Fruit fly (Drosophila melanogaster): ENCODE results near the gene Taf1.
A peak's percentile ranks its signal among the peaks of the same experiment; 100 is the strongest.

Taf1 gene

dm6 chr3R:6672303-6673007, 25.8 kb downstream of the Taf1 start (continued):
- TF ChIP-seq CG9437 (GFP tag; optimal IDR thresholded peaks at IDR 0.05): peak; percentile 5
- peak; percentile 80 for TF ChIP-seq bigmax (GFP tag; optimal IDR thresholded peaks at IDR 0.05)
- TF ChIP-seq gem (tag; optimal IDR thresholded peaks at IDR 0.05): peak; percentile 21
- no peak for TF ChIP-seq CG15073 (GFP tag; optimal IDR thresholded peaks at IDR 0.05)
- TF ChIP-seq CG18262 (tag; optimal IDR thresholded peaks at IDR 0.05): peak; percentile 63
- peak; percentile 25 for TF ChIP-seq Deaf1 (tag; optimal IDR thresholded peaks at IDR 0.05)
- peak; percentile 61; the same call in 2 of the 3 replicates for TF ChIP-seq HLH4C (GFP tag; IDR thresholded peaks at IDR 0.05; ENCODE audit: partially characterized antibody)
- peak; percentile 31; the same call in 1 of the 3 replicates for TF ChIP-seq Opbp (GFP tag; IDR thresholded peaks at IDR 0.05; ENCODE audit: partially characterized antibody)
- TF ChIP-seq vnd (GFP tag; IDR thresholded peaks at IDR 0.05; ENCODE audit: partially characterized antibody): 0 out of 3 replicates have a peak, but pooled peaks have one; percentile 51
- peak; percentile 75 for TF ChIP-seq kni (GFP tag; optimal IDR thresholded peaks at IDR 0.05)
- no peak for TF ChIP-seq Dbx (GFP tag; IDR thresholded peaks at IDR 0.05)
- peak; percentile 10 for TF ChIP-seq D19B (GFP tag; optimal IDR thresholded peaks at IDR 0.05)
- peak; percentile 31 for TF ChIP-seq CG10979 (tag; optimal IDR thresholded peaks at IDR 0.05)
- peak; percentile 51 for TF ChIP-seq dmrt11E (tag; optimal IDR thresholded peaks at IDR 0.05)
- TF ChIP-seq CG17361 (GFP tag; IDR thresholded peaks at IDR 0.05): peak; percentile 53; the same call in 2 of the 3 replicates
- TF ChIP-seq CG3995 (GFP tag; optimal IDR thresholded peaks at IDR 0.05): no peak
- TF ChIP-seq prd (optimal IDR thresholded peaks at IDR 0.05): no peak
- 0 out of 3 replicates have a peak, but pooled peaks have one; percentile 23 for TF ChIP-seq prd (GFP tag; IDR thresholded peaks at IDR 0.05)
- TF ChIP-seq chif (GFP tag; optimal IDR thresholded peaks at IDR 0.05): peak in 1 of 2 experiments; percentile 4
- peak; percentile 16 for TF ChIP-seq phol (tag; optimal IDR thresholded peaks at IDR 0.05)
- TF ChIP-seq CG9727 (GFP tag; optimal IDR thresholded peaks at IDR 0.05): peak; percentile 30
- no peak for TF ChIP-seq CG2202 (tag; optimal IDR thresholded peaks at IDR 0.05)
- peak; percentile 21; the same call in 1 of the 2 replicates for TF ChIP-seq ato (GFP tag; IDR thresholded peaks at IDR 0.05; ENCODE audit: partially characterized antibody)
- peak; percentile 74 for TF ChIP-seq grn (GFP tag; optimal IDR thresholded peaks at IDR 0.05)
- no peak for TF ChIP-seq E2f2 (GFP tag; IDR thresholded peaks at IDR 0.05)
- TF ChIP-seq BEAF-32 (GFP tag; optimal IDR thresholded peaks at IDR 0.05): peak; percentile 50
- TF ChIP-seq CG4424 (GFP tag; optimal IDR thresholded peaks at IDR 0.05): peak; percentile 30
- no peak for TF ChIP-seq CG30403 (GFP tag; optimal IDR thresholded peaks at IDR 0.05)
- no peak for TF ChIP-seq Asciz (GFP tag; optimal IDR thresholded peaks at IDR 0.05)
- TF ChIP-seq sd (tag; optimal IDR thresholded peaks at IDR 0.05): peak; percentile 89
- TF ChIP-seq Sox100B (GFP tag; optimal IDR thresholded peaks at IDR 0.05): peak; percentile 13
- TF ChIP-seq Dll (GFP tag; IDR thresholded peaks at IDR 0.05; ENCODE audit: partially characterized antibody): peak; percentile 64; the same call in 1 of the 4 replicates
- no peak for TF ChIP-seq CG11504 (tag; optimal IDR thresholded peaks at IDR 0.05)
- TF ChIP-seq lola (GFP tag; optimal IDR thresholded peaks at IDR 0.05): peak in 1 of 3 experiments; percentile 65
- TF ChIP-seq CoRest (tag; optimal IDR thresholded peaks at IDR 0.05): peak; percentile 15
- TF ChIP-seq CG3838 (GFP tag; optimal IDR thresholded peaks at IDR 0.05): no peak
- 0 out of 2 replicates have a peak, but pooled peaks have one; percentile 20 for TF ChIP-seq CG31441 (GFP tag; IDR thresholded peaks at IDR 0.05)
- peak; percentile 10 for TF ChIP-seq CG10267 (tag; optimal IDR thresholded peaks at IDR 0.05)
- TF ChIP-seq Scr (GFP tag; IDR thresholded peaks at IDR 0.05; ENCODE audit: partially characterized antibody): peak; percentile 58
- TF ChIP-seq CG12391 (tag; optimal IDR thresholded peaks at IDR 0.05): peak; percentile 30
- TF ChIP-seq Xbp1 (GFP tag; optimal IDR thresholded peaks at IDR 0.05): no peak
- peak; percentile 18 for TF ChIP-seq CG13775 (GFP tag; optimal IDR thresholded peaks at IDR 0.05)
- 0 out of 3 replicates have a peak, but pooled peaks have one; percentile 68 for TF ChIP-seq CG2199 (GFP tag; IDR thresholded peaks at IDR 0.05)
- TF ChIP-seq nmo (GFP tag; optimal IDR thresholded peaks at IDR 0.05): peak; percentile 29
- TF ChIP-seq knrl (GFP tag; IDR thresholded peaks at IDR 0.05; ENCODE audit: partially characterized antibody): peak; percentile 34; the same call in 2 of the 3 replicates
- peak; percentile 78 for TF ChIP-seq CG5180 (GFP tag; optimal IDR thresholded peaks at IDR 0.05)

All from whole organism, embryonic.